Fruit fly (Drosophila melanogaster) whole organism, embryonic: ENCODE measurements around the gene CG14431.

Experiments
- Bdp1 ChIP-seq: fragments of 200-800 bp; sonication (Bioruptor generic); optimal IDR thresholded peaks from 3 replicates; lab custom pipeline; 2016; ENCODE audit warnings: missing biosample characterization, missing genetic modification characterization
- Bgb ChIP-seq: fragments of 200-800 bp; sonication (Bioruptor generic); IDR thresholded peaks from 2 replicates; pipeline ENCODE4 v1.3.6; 2022; ENCODE audit warnings: missing biosample characterization, missing genetic modification characterization; ENCODE audit not compliant: partially characterized antibody
- CG10366 ChIP-seq: fragments of 200-800 bp; sonication (Bioruptor generic); IDR thresholded peaks from 2 replicates; pipeline ENCODE4 v1.3.6; 2022; ENCODE audit warnings: missing biosample characterization, missing genetic modification characterization
- CG11398 ChIP-seq: fragments of 200-800 bp; sonication (Bioruptor generic); optimal IDR thresholded peaks from 2 replicates; lab custom pipeline; 2016; ENCODE audit warnings: missing biosample characterization, missing genetic modification characterization
- CG11504 ChIP-seq: fragments of 200-800 bp; sonication (Bioruptor generic); optimal IDR thresholded peaks from 3 replicates; lab custom pipeline; 2019; ENCODE audit warnings: missing biosample characterization, mild to moderate bottlenecking, missing genetic modification characterization, moderate library complexity
- CG12299 ChIP-seq: fragments of 200-800 bp; sonication (Bioruptor generic); optimal IDR thresholded peaks from 2 replicates; lab custom pipeline; 2018; ENCODE audit warnings: missing biosample characterization, mild to moderate bottlenecking, missing genetic modification characterization
- CG13296 ChIP-seq: fragments of 200-800 bp; sonication (Bioruptor generic); optimal IDR thresholded peaks from 3 replicates; lab custom pipeline; 2018; ENCODE audit warnings: missing biosample characterization, mild to moderate bottlenecking, missing genetic modification characterization
- CG14441 ChIP-seq: fragments of 200-800 bp; sonication (Bioruptor generic); IDR thresholded peaks from 2 replicates; pipeline ENCODE4 v1.3.6; 2022; ENCODE audit warnings: missing biosample characterization, missing genetic modification characterization
- CG17385 ChIP-seq: fragments of 200-800 bp; sonication (Bioruptor generic); optimal IDR thresholded peaks from 3 replicates; lab custom pipeline; 2018; ENCODE audit warnings: missing biosample characterization, mild to moderate bottlenecking, missing genetic modification characterization
- CG17802 ChIP-seq: fragments of 200-800 bp; sonication (Bioruptor generic); optimal IDR thresholded peaks from 2 replicates; lab custom pipeline; 2018; ENCODE audit warnings: missing biosample characterization, mild to moderate bottlenecking, missing genetic modification characterization, moderate library complexity
- CG17829 ChIP-seq: fragments of 200-800 bp; optimal IDR thresholded peaks from 2 replicates; lab custom pipeline; 2019; ENCODE audit warnings: missing biosample characterization, mild to moderate bottlenecking, missing genetic modification characterization, moderate library complexity
- CG32772 ChIP-seq: fragments of 200-800 bp; sonication (Bioruptor generic); IDR thresholded peaks from 2 replicates; pipeline ENCODE4 v1.3.6; 2022; ENCODE audit warnings: missing biosample characterization, missing genetic modification characterization
- CG4360 ChIP-seq: fragments of 200-800 bp; sonication (Bioruptor generic); IDR thresholded peaks from 2 replicates; pipeline ENCODE4 v1.3.6; 2022; ENCODE audit warnings: missing biosample characterization, missing genetic modification characterization
- CG4707 ChIP-seq: fragments of 200-800 bp; sonication (Bioruptor generic); optimal IDR thresholded peaks from 2 replicates; lab custom pipeline; 2018; ENCODE audit warnings: missing biosample characterization, mild to moderate bottlenecking, missing genetic modification characterization, moderate library complexity
- CG6683 ChIP-seq: fragments of 200-800 bp; sonication (Bioruptor generic); optimal IDR thresholded peaks from 2 replicates; lab custom pipeline; 2017; ENCODE audit warnings: missing biosample characterization, mild to moderate bottlenecking, missing genetic modification characterization, missing genetic modification reagents
- CG6689 ChIP-seq: fragments of 200-800 bp; sonication (Bioruptor generic); IDR thresholded peaks from 2 replicates; pipeline ENCODE4 v1.3.6; 2022; ENCODE audit warnings: missing biosample characterization, missing genetic modification characterization
- CG7745 ChIP-seq: fragments of 200-800 bp; sonication (Bioruptor generic); optimal IDR thresholded peaks from 2 replicates; lab custom pipeline; 2018; ENCODE audit warnings: missing biosample characterization, mild to moderate bottlenecking, missing genetic modification characterization, moderate library complexity
- CG7839 ChIP-seq: fragments of 200-800 bp; sonication (Bioruptor generic); optimal IDR thresholded peaks from 3 replicates; lab custom pipeline; 2018; ENCODE audit warnings: missing biosample characterization, mild to moderate bottlenecking, missing genetic modification characterization, moderate library complexity
- CG7963 ChIP-seq: fragments of 200-800 bp; sonication (Bioruptor generic); IDR thresholded peaks from 3 replicates; pipeline ENCODE4 v1.3.6; 2022; ENCODE audit warnings: missing biosample characterization, missing genetic modification characterization; ENCODE audit not compliant: partially characterized antibody
- CG8281 ChIP-seq: fragments of 200-800 bp; sonication (Bioruptor generic); optimal IDR thresholded peaks from 2 replicates; lab custom pipeline; 2018; ENCODE audit warnings: missing biosample characterization, mild to moderate bottlenecking, missing genetic modification characterization, moderate library complexity
- CG8924 ChIP-seq: fragments of 200-800 bp; optimal IDR thresholded peaks from 3 replicates; lab custom pipeline; 2019; ENCODE audit warnings: missing biosample characterization, mild to moderate bottlenecking, missing genetic modification characterization, moderate library complexity
- CG9817 ChIP-seq: fragments of 200-800 bp; sonication (Bioruptor generic); optimal IDR thresholded peaks from 2 replicates; lab custom pipeline; 2018; ENCODE audit warnings: missing biosample characterization, mild to moderate bottlenecking, missing genetic modification characterization, moderate library complexity
- D19B ChIP-seq: fragments of 200-800 bp; sonication (Bioruptor generic); optimal IDR thresholded peaks from 2 replicates; lab custom pipeline; 2017; ENCODE audit warnings: missing biosample characterization, mild to moderate bottlenecking, missing genetic modification characterization
- Dp ChIP-seq: fragments of 200-800 bp; sonication (Bioruptor generic); optimal IDR thresholded peaks from 2 replicates; lab custom pipeline; 2018; ENCODE audit warnings: missing biosample characterization, mild to moderate bottlenecking, missing genetic modification characterization, moderate library complexity
- E2f1 ChIP-seq: fragments of 200-800 bp; sonication (Bioruptor generic); IDR thresholded peaks from 2 replicates; pipeline ENCODE4 v1.3.6; 2022; ENCODE audit warnings: missing biosample characterization, missing genetic modification characterization
- Ets97D ChIP-seq: fragments of 200-800 bp; sonication (Bioruptor generic); optimal IDR thresholded peaks from 3 replicates; lab custom pipeline; 2016; ENCODE audit warnings: missing biosample characterization, missing genetic modification characterization
- HLH4C ChIP-seq: fragments of 200-800 bp; sonication (Bioruptor generic); IDR thresholded peaks from 3 replicates; pipeline ENCODE4 v1.3.6; 2022; ENCODE audit warnings: missing biosample characterization, missing genetic modification characterization; ENCODE audit not compliant: partially characterized antibody
- Kr ChIP-seq: fragments of 200-800 bp; sonication (Bioruptor generic); optimal IDR thresholded peaks from 2 replicates; lab custom pipeline; 2017; ENCODE audit warnings: missing biosample characterization, mild to moderate bottlenecking, missing genetic modification characterization
- MBD-R2 ChIP-seq: fragments of 200-800 bp; sonication (Bioruptor generic); IDR thresholded peaks from 2 replicates; pipeline ENCODE4 v1.3.6; 2022; ENCODE audit warnings: missing biosample characterization, missing genetic modification characterization
- NC2α ChIP-seq: fragments of 200-800 bp; sonication (Bioruptor generic); optimal IDR thresholded peaks from 2 replicates; lab custom pipeline; 2016; ENCODE audit warnings: missing biosample characterization, missing genetic modification characterization
- Oaz ChIP-seq: fragments of 200-800 bp; sonication (Bioruptor generic); IDR thresholded peaks from 2 replicates; pipeline ENCODE4 v1.3.6; 2022; ENCODE audit warnings: missing biosample characterization, missing genetic modification characterization
- Poxn ChIP-seq: fragments of 200-800 bp; sonication (Bioruptor generic); IDR thresholded peaks from 2 replicates; pipeline ENCODE4 v1.3.6; 2022; ENCODE audit warnings: missing biosample characterization, missing genetic modification characterization
- Ptx1 ChIP-seq: fragments of 200-800 bp; sonication (Bioruptor generic); IDR thresholded peaks from 2 replicates; pipeline ENCODE4 v1.3.6; 2022; ENCODE audit warnings: missing biosample characterization, missing genetic modification characterization
- Stat92E ChIP-seq, 3 experiments: fragments of >200 bp in 2 of 3; fragments of 200-800 bp in 1 of 3; sonication (Bioruptor generic) in 1 of 3; optimal IDR thresholded peaks; 2 replicates each; lab custom pipeline; 2017 to 2019; ENCODE audit warnings: missing biosample characterization in 3 of 3, missing genetic modification characterization in 3 of 3, mild to moderate bottlenecking in 1 of 3, moderate library complexity in 1 of 3
- TFAM ChIP-seq: fragments of 200-800 bp; sonication (Bioruptor generic); optimal IDR thresholded peaks from 2 replicates; lab custom pipeline; 2017; ENCODE audit warnings: missing biosample characterization, missing genetic modification characterization, inconsistent platforms
- Tbp ChIP-seq: fragments of >200 bp; optimal IDR thresholded peaks from 2 replicates; lab custom pipeline; 2018; ENCODE audit warnings: missing biosample characterization, missing genetic modification characterization
- Vsx1 ChIP-seq: fragments of 200-800 bp; sonication (Bioruptor generic); optimal IDR thresholded peaks from 2 replicates; lab custom pipeline; 2017; ENCODE audit warnings: missing biosample characterization, mild to moderate bottlenecking, missing genetic modification characterization, missing genetic modification reagents
- br ChIP-seq: fragments of >200 bp; optimal IDR thresholded peaks from 2 replicates; lab custom pipeline; 2017
- danr ChIP-seq: fragments of 200-800 bp; sonication (Bioruptor generic); IDR thresholded peaks from 2 replicates; pipeline ENCODE4 v1.3.6; 2022; ENCODE audit warnings: missing biosample characterization, missing genetic modification characterization
- dati ChIP-seq: fragments of 200-800 bp; sonication (Bioruptor generic); IDR thresholded peaks from 2 replicates; pipeline ENCODE4 v1.3.6; 2022; ENCODE audit warnings: missing biosample characterization, missing genetic modification characterization
- hbn ChIP-seq: fragments of 200-800 bp; sonication (Bioruptor generic); IDR thresholded peaks from 2 replicates; pipeline ENCODE4 v1.3.6; 2022; ENCODE audit warnings: missing biosample characterization, missing genetic modification characterization; ENCODE audit not compliant: partially characterized antibody
- ind ChIP-seq: fragments of 200-800 bp; sonication (Bioruptor generic); optimal IDR thresholded peaks from 3 replicates; lab custom pipeline; 2016; ENCODE audit warnings: missing biosample characterization, missing genetic modification characterization
- kay ChIP-seq: fragments of 200-800 bp; sonication (Bioruptor generic); optimal IDR thresholded peaks from 2 replicates; lab custom pipeline; 2016; ENCODE audit warnings: missing biosample characterization, missing genetic modification characterization
- lola ChIP-seq, 3 experiments: fragments of >200 bp in 2 of 3; fragments of 200-800 bp in 1 of 3; sonication (Bioruptor generic) in 1 of 3; optimal IDR thresholded peaks; 2 replicates each; lab custom pipeline; 2017 to 2019; ENCODE audit warnings: missing biosample characterization in 3 of 3, missing genetic modification characterization in 3 of 3, mild to moderate bottlenecking in 1 of 3, moderate library complexity in 1 of 3
- mam ChIP-seq: fragments of 200-800 bp; sonication (Bioruptor generic); optimal IDR thresholded peaks from 3 replicates; lab custom pipeline; 2016; ENCODE audit warnings: missing biosample characterization, missing genetic modification characterization
- nmo ChIP-seq: fragments of 200-800 bp; sonication (Bioruptor generic); optimal IDR thresholded peaks from 2 replicates; lab custom pipeline; 2018; ENCODE audit warnings: missing biosample characterization, mild to moderate bottlenecking, missing genetic modification characterization, moderate library complexity
- p53 ChIP-seq: fragments of 200-800 bp; sonication (Bioruptor generic); optimal IDR thresholded peaks from 2 replicates; lab custom pipeline; 2016; ENCODE audit warnings: missing biosample characterization, missing genetic modification characterization
- scrt ChIP-seq: fragments of 200-800 bp; sonication (Bioruptor generic); optimal IDR thresholded peaks from 2 replicates; lab custom pipeline; 2018; ENCODE audit warnings: missing biosample characterization, mild to moderate bottlenecking, missing genetic modification characterization, moderate library complexity
- sob ChIP-seq: fragments of 200-800 bp; sonication (Bioruptor generic); IDR thresholded peaks from 2 replicates; pipeline ENCODE4 v1.3.6; 2022; ENCODE audit warnings: missing biosample characterization, missing genetic modification characterization
- ttk ChIP-seq: fragments of 200-800 bp; sonication (Bioruptor generic); IDR thresholded peaks from 2 replicates; pipeline ENCODE4 v2.1.2; 2022; ENCODE audit warnings: missing biosample characterization, missing genetic modification characterization
- tx ChIP-seq: fragments of 200-800 bp; sonication (Bioruptor generic); optimal IDR thresholded peaks from 2 replicates; lab custom pipeline; 2016; ENCODE audit warnings: missing biosample characterization, missing genetic modification characterization
- zf30C ChIP-seq: fragments of 200-800 bp; sonication (Bioruptor generic); optimal IDR thresholded peaks from 3 replicates; lab custom pipeline; 2018; ENCODE audit warnings: missing biosample characterization, mild to moderate bottlenecking, missing genetic modification characterization

CG14431 gene

dm6 chrX:6968564-6968963, 60.5 kb downstream of the CG14431 start, which contains the start of gene Setd3 (continued):
- TF ChIP-seq CG14441 (GFP tag; lab: Robert Waterston, UW) (no peak), CG11398 (GFP tag; lab: Kevin White, UChicago) (no peak), Bgb (GFP tag; lab: Robert Waterston, UW) (no peak), Ptx1 (GFP tag; lab: Robert Waterston, UW) (no peak), TFAM (GFP tag; lab: Kevin White, UChicago) (no peak), lola (GFP tag; optimal IDR thresholded peaks at IDR 0.05; lab: Kevin White, UChicago) (no peak), CG17385 (GFP tag; lab: Kevin White, UChicago) (no peak), ttk (no peak), Poxn (no peak), MBD-R2 (peak; percentile 88), ind (GFP tag; lab: Kevin White, UChicago) (no peak), CG13296 (no peak), CG4360 (0 out of 2 replicates have a peak, but pooled peaks have one; percentile 22), tx (no peak), CG8924 (tag; lab: Kevin White, UChicago) (no peak), mam (GFP tag; lab: Kevin White, UChicago) (no peak), E2f1 (no peak), CG7963 (GFP tag; lab: Robert Waterston, UW) (no peak), p53 (no peak), Vsx1 (GFP tag; lab: Kevin White, UChicago) (no peak), Stat92E (GFP tag; optimal IDR thresholded peaks at IDR 0.05; lab: Kevin White, UChicago) (no peak), CG6689 (GFP tag; lab: Robert Waterston, UW) (no peak), dati (no peak), Bdp1 (GFP tag; lab: Kevin White, UChicago) (no peak), CG32772 (GFP tag; lab: Robert Waterston, UW) (no peak), kay (GFP tag; lab: Kevin White, UChicago) (no peak), CG12299 (tag; lab: Kevin White, UChicago) (no peak), HLH4C (GFP tag; lab: Robert Waterston, UW) (no peak), scrt (GFP tag; lab: Kevin White, UChicago) (no peak), CG17802 (tag; lab: Kevin White, UChicago) (no peak), CG8281 (no peak), sob (GFP tag; lab: Robert Waterston, UW) (no peak), danr (GFP tag; lab: Robert Waterston, UW) (no peak), D19B (GFP tag; lab: Kevin White, UChicago) (no peak), Ets97D (GFP tag; lab: Kevin White, UChicago) (no peak), NC2α (no peak), CG7745 (no peak), CG6683 (no peak), CG7839 (tag; lab: Kevin White, UChicago) (no peak), nmo (no peak), br (lab: Kevin White, UChicago) (no peak), CG11504 (no peak), Oaz (GFP tag; lab: Robert Waterston, UW) (no peak), zf30C (GFP tag; lab: Kevin White, UChicago) (no peak), CG9817 (tag; lab: Kevin White, UChicago) (no peak), CG10366 (GFP tag; lab: Robert Waterston, UW) (no peak), CG4707 (GFP tag; lab: Kevin White, UChicago) (no peak), Kr (GFP tag; lab: Kevin White, UChicago) (no peak), hbn (GFP tag; lab: Robert Waterston, UW) (no peak), CG17829 (tag; lab: Kevin White, UChicago) (no peak), Tbp (GFP tag; lab: Kevin White, UChicago) (no peak), Dp (peak; percentile 41)
